Fruit fly (Drosophila melanogaster) whole organism, wandering third instar larva: Measurements from ENCODE around the gene cona.

ENCODE experiments used
- Abd-B ChIP-seq: fragments of >200 bp; optimal IDR thresholded peaks from 2 replicates; lab custom pipeline; 2017; ENCODE audit warnings: missing biosample characterization, missing genetic modification characterization
- Dif ChIP-seq: fragments of 200-275, 200-300 bp; sonication (Bioruptor generic); optimal IDR thresholded peaks from 2 replicates; lab custom pipeline; 2018; ENCODE audit warnings: missing biosample characterization, missing genetic modification characterization; ENCODE audit not compliant: partially characterized antibody
- Hr83 ChIP-seq: fragments of 200-300 bp; sonication (Bioruptor generic); optimal IDR thresholded peaks from 2 replicates; lab custom pipeline; 2016; ENCODE audit warnings: missing biosample characterization, mild to moderate bottlenecking, missing genetic modification characterization, moderate library complexity; ENCODE audit not compliant: poor library complexity, severe bottlenecking
- Mio ChIP-seq: sonication (Bioruptor generic); optimal IDR thresholded peaks from 2 replicates; lab custom pipeline; 2016; ENCODE audit warnings: missing biosample characterization, missing genetic modification characterization
- OdsH ChIP-seq: fragments of 200-800 bp; sonication (Bioruptor generic); optimal IDR thresholded peaks from 2 replicates; lab custom pipeline; 2016; ENCODE audit warnings: missing biosample characterization, mild to moderate bottlenecking, missing genetic modification characterization
- br ChIP-seq: fragments of 200-800 bp; sonication (Bioruptor generic); optimal IDR thresholded peaks from 2 replicates; lab custom pipeline; 2016; ENCODE audit warnings: missing biosample characterization, missing genetic modification characterization
- pan ChIP-seq: fragments of >200 bp; optimal IDR thresholded peaks from 2 replicates; lab custom pipeline; 2017
- psq ChIP-seq: fragments of 200-800 bp; sonication (Bioruptor generic); optimal IDR thresholded peaks from 3 replicates; lab custom pipeline; 2017; ENCODE audit warnings: missing biosample characterization, mild to moderate bottlenecking, missing genetic modification characterization, moderate library complexity
- tai ChIP-seq: sonication (Bioruptor generic); optimal IDR thresholded peaks from 2 replicates; lab custom pipeline; 2016; ENCODE audit warnings: missing biosample characterization, missing genetic modification characterization

DNA sequence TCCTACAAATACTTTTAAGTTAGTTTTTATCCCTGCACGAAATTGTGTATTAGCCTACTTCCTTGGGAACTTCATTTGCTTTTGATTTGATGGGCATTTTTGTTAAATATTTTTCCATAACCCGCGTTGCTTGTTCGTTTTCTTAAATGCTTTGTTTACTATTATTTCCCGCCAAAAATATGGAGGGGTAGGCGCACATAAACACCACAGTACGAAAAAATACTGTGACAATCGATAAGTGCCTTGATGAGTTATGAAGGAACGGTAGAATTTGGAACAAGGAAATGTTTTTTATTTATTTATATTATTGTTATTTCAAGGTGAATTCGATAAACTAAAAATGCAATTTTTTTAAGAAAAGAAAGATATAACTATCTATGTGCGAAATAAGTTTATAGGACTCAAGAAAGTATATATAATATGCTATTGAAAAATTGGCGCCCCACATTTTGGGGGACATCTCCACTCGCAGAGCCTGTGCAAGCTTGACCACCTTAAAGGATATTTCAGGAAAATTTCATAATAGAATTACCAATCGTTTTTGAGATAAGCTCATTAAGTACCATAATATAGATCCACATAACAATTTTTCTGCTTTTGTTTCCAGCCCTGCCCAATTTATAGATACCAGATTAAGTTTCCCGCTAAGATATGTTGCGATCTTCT is 19.5 kb upstream of the cona start, which contains the start of the genes WRNexo and Nup43:
- TF ChIP-seq psq (GFP tag; lab: Kevin White, UChicago) (no peak), Abd-B (no peak), OdsH (GFP tag; lab: Kevin White, UChicago) (no peak), Hr83 (GFP tag; lab: Kevin White, UChicago) (no peak), Dif (GFP tag; lab: Kevin White, UChicago) (no peak), tai (GFP tag; lab: Kevin White, UChicago) (no peak), Mio (GFP tag; lab: Kevin White, UChicago) (no peak), br (GFP tag; lab: Kevin White, UChicago) (no peak), pan (lab: Kevin White, UChicago) (no peak)
